Comparison of ENCODE assay signal across 4 worm cellular contexts in the genomic region with DNA sequence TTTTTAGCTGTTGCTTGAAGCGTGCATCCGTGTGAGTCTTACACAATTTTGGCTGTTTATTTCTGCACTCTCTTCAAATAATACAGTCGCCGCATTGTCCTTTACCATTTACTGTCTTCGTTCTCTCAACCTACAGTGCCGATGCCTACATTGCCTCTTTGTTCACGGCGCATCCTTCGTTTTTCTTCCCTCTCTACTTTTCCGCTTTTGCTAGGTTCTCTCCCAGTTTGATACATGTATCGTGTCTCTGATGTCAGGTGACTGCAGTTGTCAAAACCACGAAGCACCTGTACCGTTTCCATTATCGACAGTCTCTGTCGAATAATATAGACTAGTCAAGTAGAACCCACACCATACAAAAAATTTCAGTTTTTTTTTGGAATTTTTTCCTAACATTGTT.
A peak's percentile ranks its signal among the peaks of the same experiment; 100 is the strongest.
TF ChIP-seq lines count a peak whose summit lies in the region.

No protein-coding gene starts in this region.

TF ChIP-seq in whole organism, L1 larva, 84 proteins besides CTCF, POLR2A, EP300 and RAD21 (continued from another document and continues in another):
- peak; percentile 9 for TF ChIP-seq nhr-47 (tag; optimal IDR thresholded peaks at IDR 0.05; lab: Kevin White, UChicago)
- TF ChIP-seq egl-13 (tag; optimal IDR thresholded peaks at IDR 0.05; lab: Kevin White, UChicago), result no peak
- TF ChIP-seq lir-3 (tag; optimal IDR thresholded peaks at IDR 0.05; lab: Kevin White, UChicago; ENCODE audit: poor library complexity), result no peak
- TF ChIP-seq lin-14 (GFP tag; optimal IDR thresholded peaks at IDR 0.05; lab: Kevin White, UChicago), result peak; percentile 31
- TF ChIP-seq sup-37 (GFP tag; optimal IDR thresholded peaks at IDR 0.05; lab: Kevin White, UChicago), result no peak
- TF ChIP-seq C34B4.2 (tag; optimal IDR thresholded peaks at IDR 0.05; lab: Kevin White, UChicago), result no peak
- no peak for TF ChIP-seq efl-3 (GFP tag; optimal IDR thresholded peaks at IDR 0.05; lab: Kevin White, UChicago)
- TF ChIP-seq aha-1 (tag; optimal IDR thresholded peaks at IDR 0.05; lab: Kevin White, UChicago), result no peak
- TF ChIP-seq nhr-11 (tag; optimal IDR thresholded peaks at IDR 0.05; lab: Kevin White, UChicago), result no peak
- no peak for TF ChIP-seq zip-4 (GFP tag; optimal IDR thresholded peaks at IDR 0.05; lab: Kevin White, UChicago)
- TF ChIP-seq nhr-84 (tag; optimal IDR thresholded peaks at IDR 0.05; lab: Kevin White, UChicago), result no peak
- no peak for TF ChIP-seq C04F5.9 (tag; optimal IDR thresholded peaks at IDR 0.05; lab: Kevin White, UChicago)
- no peak for TF ChIP-seq tlp-1 (tag; optimal IDR thresholded peaks at IDR 0.05; lab: Kevin White, UChicago)
- no peak for TF ChIP-seq jun-1 (tag; optimal IDR thresholded peaks at IDR 0.05; lab: Kevin White, UChicago)
- peak; percentile 35 for TF ChIP-seq swsn-7 (tag; optimal IDR thresholded peaks at IDR 0.05; lab: Kevin White, UChicago)
- peak; percentile 39 for TF ChIP-seq grh-1 (GFP tag; IDR thresholded peaks at IDR 0.05; lab: Robert Waterston, UW)
- no peak for TF ChIP-seq ceh-8 (GFP tag; optimal IDR thresholded peaks at IDR 0.05; lab: Kevin White, UChicago)
- no peak for TF ChIP-seq fkh-4 (tag; optimal IDR thresholded peaks at IDR 0.05; lab: Kevin White, UChicago; ENCODE audit: borderline replicate concordance)
- peak in 1 of 6 experiments; percentile 75 for TF ChIP-seq elt-3 (tag; optimal IDR thresholded peaks at IDR 0.05; lab: Kevin White, UChicago)
- TF ChIP-seq pag-3 (tag; optimal IDR thresholded peaks at IDR 0.05; lab: Kevin White, UChicago; ENCODE audit: borderline replicate concordance, insufficient read depth), result no peak
- TF ChIP-seq ama-1 (optimal IDR thresholded peaks at IDR 0.05; lab: Kevin White, UChicago), result peak; percentile 47
- peak; percentile 16 for TF ChIP-seq xbp-1 (tag; optimal IDR thresholded peaks at IDR 0.05; lab: Kevin White, UChicago)
- TF ChIP-seq dpl-1 (GFP tag; optimal IDR thresholded peaks at IDR 0.05; lab: Kevin White, UChicago), result peak in 1 of 3 experiments; percentile 6
- peak in 1 of 2 experiments; percentile 60 for TF ChIP-seq mdl-1 (tag; optimal IDR thresholded peaks at IDR 0.05; lab: Kevin White, UChicago)
- TF ChIP-seq alr-1 (tag; optimal IDR thresholded peaks at IDR 0.05; lab: Kevin White, UChicago; ENCODE audit: borderline replicate concordance), result no peak
- TF ChIP-seq efl-1 (optimal IDR thresholded peaks at IDR 0.05; lab: Kevin White, UChicago), result peak in 1 of 2 experiments; percentile 6
- TF ChIP-seq efl-1 (GFP tag; optimal IDR thresholded peaks at IDR 0.05 in 1 of 2; lab: Kevin White, UChicago), result peak in 1 of 2 experiments; percentile 94
- TF ChIP-seq fkh-8 (tag; optimal IDR thresholded peaks at IDR 0.05; lab: Kevin White, UChicago), result no peak
- TF ChIP-seq F16B12.6 (tag; optimal IDR thresholded peaks at IDR 0.05; lab: Kevin White, UChicago), result no peak
- TF ChIP-seq egl-27 (tag; optimal IDR thresholded peaks at IDR 0.05; lab: Kevin White, UChicago), result no peak
- peak in 1 of 2 experiments; percentile 27 for TF ChIP-seq lsy-2 (tag; optimal IDR thresholded peaks at IDR 0.05; lab: Kevin White, UChicago)

TF ChIP-seq in whole organism, L2 larva, 48 proteins besides CTCF, POLR2A, EP300 and RAD21 (continued from another document):
- TF ChIP-seq crh-2 (tag; optimal IDR thresholded peaks at IDR 0.05; lab: Kevin White, UChicago) (peak; percentile 64), nhr-10 (tag; optimal IDR thresholded peaks at IDR 0.05; lab: Kevin White, UChicago) (no peak), sma-9 (GFP tag; optimal IDR thresholded peaks at IDR 0.05; lab: Kevin White, UChicago) (peak; percentile 14), sma-9 (tag; optimal IDR thresholded peaks at IDR 0.05; lab: Kevin White, UChicago) (no peak)

TF ChIP-seq in whole organism, L4 larva, 104 proteins besides CTCF, POLR2A, EP300 and RAD21 (continued from another document and continues in another):
- TF ChIP-seq vab-7 (GFP tag; IDR thresholded peaks at IDR 0.05; lab: Robert Waterston, UW), result no peak
- TF ChIP-seq skn-1 (tag; optimal IDR thresholded peaks at IDR 0.05; lab: Kevin White, UChicago), result no peak
- no peak for TF ChIP-seq unc-62 (GFP tag; optimal IDR thresholded peaks at IDR 0.05 in 1 of 2; lab: Kevin White, UChicago)
- TF ChIP-seq unc-62 (tag; optimal IDR thresholded peaks at IDR 0.05; lab: Kevin White, UChicago), result no peak
- TF ChIP-seq ceh-32 (tag; optimal IDR thresholded peaks at IDR 0.05; lab: Kevin White, UChicago; ENCODE audit: poor library complexity), result no peak
- TF ChIP-seq daf-12 (tag; optimal IDR thresholded peaks at IDR 0.05; lab: Kevin White, UChicago), result no peak
- no peak for TF ChIP-seq arid-1 (GFP tag; conservative IDR thresholded peaks at IDR 0.05; lab: Robert Waterston, UW)
- no peak for TF ChIP-seq F26F4.8 (GFP tag; conservative IDR thresholded peaks at IDR 0.05; lab: Robert Waterston, UW)
- TF ChIP-seq mdt-29 (GFP tag; IDR thresholded peaks at IDR 0.05; lab: Robert Waterston, UW), result no peak
- peak in 1 of 2 experiments; percentile 31 for TF ChIP-seq mdl-1 (tag; optimal IDR thresholded peaks at IDR 0.05; lab: Kevin White, UChicago)
- TF ChIP-seq F10B5.3 (tag; optimal IDR thresholded peaks at IDR 0.05; lab: Kevin White, UChicago), result no peak
- TF ChIP-seq zag-1 (tag; optimal IDR thresholded peaks at IDR 0.05; lab: Kevin White, UChicago), result no peak
- no peak for TF ChIP-seq lin-13 (GFP tag; optimal IDR thresholded peaks at IDR 0.05; lab: Kevin White, UChicago)
- TF ChIP-seq nhr-25 (tag; optimal IDR thresholded peaks at IDR 0.05; lab: Kevin White, UChicago; ENCODE audit: borderline replicate concordance, insufficient read depth), result no peak
- peak; percentile 52 for TF ChIP-seq aha-1 (tag; lab: Kevin White, UChicago)
- no peak for TF ChIP-seq ceh-44 (GFP tag; IDR thresholded peaks at IDR 0.05; lab: Robert Waterston, UW)
- peak; percentile 60 for TF ChIP-seq mxl-3 (GFP tag; optimal IDR thresholded peaks at IDR 0.05; lab: Kevin White, UChicago)
- TF ChIP-seq dmd-9 (GFP tag; IDR thresholded peaks at IDR 0.05; lab: Robert Waterston, UW), result no peak
- TF ChIP-seq jun-1 (tag; optimal IDR thresholded peaks at IDR 0.05; lab: Kevin White, UChicago), result peak; percentile 19
- TF ChIP-seq dmd-6 (GFP tag; IDR thresholded peaks at IDR 0.05; lab: Robert Waterston, UW), result peak; percentile 65
- TF ChIP-seq tag-97 (GFP tag; IDR thresholded peaks at IDR 0.05; lab: Robert Waterston, UW), result no peak
- TF ChIP-seq lim-7 (GFP tag; IDR thresholded peaks at IDR 0.05; lab: Robert Waterston, UW), result no peak
- TF ChIP-seq daf-16 (GFP tag; optimal IDR thresholded peaks at IDR 0.05; lab: Kevin White, UChicago), result no peak
- peak; percentile 31 for TF ChIP-seq daf-16 (tag; optimal IDR thresholded peaks at IDR 0.05; lab: Kevin White, UChicago)
- TF ChIP-seq hlh-30 (tag; optimal IDR thresholded peaks at IDR 0.05; lab: Kevin White, UChicago; ENCODE audit: insufficient read depth), result peak; percentile 78
- TF ChIP-seq madf-9 (GFP tag; conservative IDR thresholded peaks at IDR 0.05; lab: Robert Waterston, UW), result no peak
- no peak for TF ChIP-seq lin-15B (tag; optimal IDR thresholded peaks at IDR 0.05; lab: Kevin White, UChicago)
- TF ChIP-seq egl-27 (tag; optimal IDR thresholded peaks at IDR 0.05; lab: Kevin White, UChicago), result no peak
- TF ChIP-seq nhr-6 (tag; optimal IDR thresholded peaks at IDR 0.05; lab: Kevin White, UChicago), result no peak
- TF ChIP-seq mxl-2 (GFP tag; conservative IDR thresholded peaks at IDR 0.05; lab: Robert Waterston, UW), result no peak
- TF ChIP-seq gei-8 (GFP tag; optimal IDR thresholded peaks at IDR 0.05; lab: Kevin White, UChicago), result no peak
- TF ChIP-seq lin-39 (tag; optimal IDR thresholded peaks at IDR 0.05; lab: Kevin White, UChicago), result no peak
- TF ChIP-seq ztf-7 (tag; optimal IDR thresholded peaks at IDR 0.05; lab: Kevin White, UChicago), result no peak
- peak; percentile 50 for TF ChIP-seq mes-2 (tag; optimal IDR thresholded peaks at IDR 0.05; lab: Kevin White, UChicago; ENCODE audit: poor library complexity, severe bottlenecking)
- no peak for TF ChIP-seq zfp-3 (GFP tag; conservative IDR thresholded peaks at IDR 0.05; lab: Robert Waterston, UW)
- no peak for TF ChIP-seq Y75B8A.6 (GFP tag; IDR thresholded peaks at IDR 0.05; lab: Robert Waterston, UW)
- peak; percentile 14; the same call in 1 of the 2 replicates for TF ChIP-seq pha-4 (GFP tag; IDR thresholded peaks at IDR 0.05; lab: Robert Waterston, UW)
- no peak for TF ChIP-seq pha-4 (tag; optimal IDR thresholded peaks at IDR 0.05; lab: Kevin White, UChicago)
- 0 out of 2 replicates have a peak, but pooled peaks have one; percentile 30 for TF ChIP-seq hmg-1.1 (GFP tag; IDR thresholded peaks at IDR 0.05; lab: Robert Waterston, UW)
- peak; percentile 80 for TF ChIP-seq nhr-28 (tag; optimal IDR thresholded peaks at IDR 0.05; lab: Kevin White, UChicago)
- TF ChIP-seq dve-1 (tag; optimal IDR thresholded peaks at IDR 0.05; lab: Kevin White, UChicago; ENCODE audit: insufficient read depth), result peak; percentile 69
- TF ChIP-seq rbr-2 (tag; optimal IDR thresholded peaks at IDR 0.05; lab: Kevin White, UChicago), result no peak
- TF ChIP-seq ama-1 (optimal IDR thresholded peaks at IDR 0.05; lab: Kevin White, UChicago), result no peak
- TF ChIP-seq lir-3 (tag; optimal IDR thresholded peaks at IDR 0.05; lab: Kevin White, UChicago), result no peak
- TF ChIP-seq duxl-1 (tag; optimal IDR thresholded peaks at IDR 0.05; lab: Kevin White, UChicago; ENCODE audit: poor library complexity), result no peak
- TF ChIP-seq egl-43 (GFP tag; IDR thresholded peaks at IDR 0.05; lab: Robert Waterston, UW), result no peak
- no peak for TF ChIP-seq F49E8.2 (tag; optimal IDR thresholded peaks at IDR 0.05; lab: Kevin White, UChicago; ENCODE audit: borderline replicate concordance)
- peak; percentile 62 for TF ChIP-seq hlh-11 (tag; optimal IDR thresholded peaks at IDR 0.05; lab: Kevin White, UChicago)

TF ChIP-seq in whole organism, young adult, 124 proteins besides CTCF, POLR2A, EP300 and RAD21 (continued from another document):
- TF ChIP-seq lir-1 (GFP tag; conservative IDR thresholded peaks at IDR 0.05; lab: Robert Waterston, UW) (peak; percentile 29; the same call in 1 of the 2 replicates), unc-130 (GFP tag; optimal IDR thresholded peaks at IDR 0.05; lab: Kevin White, UChicago) (no peak), nfya-2 (GFP tag; IDR thresholded peaks at IDR 0.05; lab: Robert Waterston, UW) (no peak), lin-40 (tag; optimal IDR thresholded peaks at IDR 0.05; lab: Kevin White, UChicago) (peak; percentile 62), lin-26 (GFP tag; IDR thresholded peaks at IDR 0.05; lab: Robert Waterston, UW) (no peak), nhr-80 (tag; optimal IDR thresholded peaks at IDR 0.05; lab: Kevin White, UChicago) (peak; percentile 89), ets-4 (GFP tag; optimal IDR thresholded peaks at IDR 0.05; lab: Kevin White, UChicago) (peak; percentile 7), Y95B8A.8 (GFP tag; IDR thresholded peaks at IDR 0.05; lab: Robert Waterston, UW) (no peak), attf-5 (GFP tag; optimal IDR thresholded peaks at IDR 0.05; lab: Kevin White, UChicago) (peak; percentile 49), chd-7 (tag; optimal IDR thresholded peaks at IDR 0.05; lab: Kevin White, UChicago) (no peak), mxl-1 (tag; optimal IDR thresholded peaks at IDR 0.05; lab: Kevin White, UChicago) (no peak), hmg-1.2 (GFP tag; IDR thresholded peaks at IDR 0.05; lab: Robert Waterston, UW) (peak; percentile 31; the same call in 1 of the 2 replicates), ceh-100 (GFP tag; IDR thresholded peaks at IDR 0.05; lab: Robert Waterston, UW) (no peak), Y67H2A.10 (GFP tag; conservative IDR thresholded peaks at IDR 0.05; lab: Robert Waterston, UW) (no peak), xnd-1 (tag; optimal IDR thresholded peaks at IDR 0.05; lab: Kevin White, UChicago) (no peak), zim-3 (tag; optimal IDR thresholded peaks at IDR 0.05; lab: Kevin White, UChicago) (no peak), T26A5.8 (tag; optimal IDR thresholded peaks at IDR 0.05; lab: Kevin White, UChicago) (no peak), madf-3 (GFP tag; IDR thresholded peaks at IDR 0.05; lab: Robert Waterston, UW) (0 out of 2 replicates have a peak, but pooled peaks have one; percentile 41), cebp-1 (GFP tag; IDR thresholded peaks at IDR 0.05; lab: Robert Waterston, UW) (no peak), cebp-1 (tag; optimal IDR thresholded peaks at IDR 0.05; lab: Kevin White, UChicago) (peak; percentile 54), sptf-2 (GFP tag; optimal IDR thresholded peaks at IDR 0.05; lab: Kevin White, UChicago) (no peak), lin-54 (GFP tag; optimal IDR thresholded peaks at IDR 0.05; lab: Kevin White, UChicago) (no peak), F23B12.7 (tag; optimal IDR thresholded peaks at IDR 0.05; lab: Kevin White, UChicago; ENCODE audit: insufficient read depth) (peak; percentile 37), F33H1.4 (GFP tag; IDR thresholded peaks at IDR 0.05; lab: Robert Waterston, UW) (no peak)
